Worm (Caenorhabditis elegans): ENCODE results near the gene sas-4.

DNA sequence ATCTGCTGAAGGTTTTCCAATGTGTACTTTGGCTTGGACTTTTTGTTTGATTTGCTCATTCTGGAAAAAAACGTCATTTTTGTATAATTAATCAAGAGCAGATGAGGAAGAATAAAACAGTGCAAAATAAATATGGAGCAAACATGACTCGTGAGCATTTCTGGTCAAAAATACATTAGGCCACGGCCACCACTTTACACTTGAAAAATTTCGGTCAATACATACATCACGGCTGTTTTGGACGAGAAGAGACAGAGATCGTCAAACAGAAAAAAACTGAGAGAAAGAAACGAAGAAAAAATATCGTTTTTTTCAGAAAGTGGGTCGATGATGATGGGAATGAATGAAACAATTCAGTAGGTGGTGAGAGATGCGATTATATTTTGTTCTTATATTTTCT, 50.1 kb downstream of the sas-4 start, which contains the start of the genes F09G8.7 and crn-7:
- TF ChIP-seq pha-4 (tag; optimal IDR thresholded peaks at IDR 0.05) (no peak), lsl-1 (GFP tag; optimal IDR thresholded peaks at IDR 0.05) (no peak), F10E7.11 (tag; optimal IDR thresholded peaks at IDR 0.05) (no peak), nfya-1 (tag; optimal IDR thresholded peaks at IDR 0.05; ENCODE audit: borderline replicate concordance, insufficient read depth) (no peak), ztf-3 (GFP tag; optimal IDR thresholded peaks at IDR 0.05) (no peak), athp-1 (tag; optimal IDR thresholded peaks at IDR 0.05) (no peak), him-1 (tag; optimal IDR thresholded peaks at IDR 0.05) (no peak), mes-4 (tag; optimal IDR thresholded peaks at IDR 0.05) (no peak), nhr-179 (tag; optimal IDR thresholded peaks at IDR 0.05) (no peak)
